Worm (Caenorhabditis elegans) whole organism, L1 larva: ENCODE data around the gene adm-4.

Source experiments
- C04F5.9 ChIP-seq: sonication (generic microtip); optimal IDR thresholded peaks from 2 replicates; lab custom pipeline; 2016; ENCODE audit warnings: missing genetic modification characterization, missing compliant biosample characterization
- C34B4.2 ChIP-seq: sonication (generic microtip); optimal IDR thresholded peaks from 2 replicates; lab custom pipeline; 2017; ENCODE audit warnings: mild to moderate bottlenecking, missing genetic modification characterization, missing compliant biosample characterization
- F16B12.6 ChIP-seq: fragments of 150-350 bp; optimal IDR thresholded peaks from 2 replicates; lab custom pipeline; 2014; ENCODE audit warnings: missing biosample characterization, missing genetic modification characterization
- Y116A8C.19 ChIP-seq: sonication (generic microtip); optimal IDR thresholded peaks from 2 replicates; lab custom pipeline; 2016; ENCODE audit warnings: missing compliant biosample characterization, missing genetic modification characterization, borderline replicate concordance
- alr-1 ChIP-seq: fragments of 200-800 bp; sonication (Bioruptor generic); optimal IDR thresholded peaks from 2 replicates; lab custom pipeline; 2018; ENCODE audit warnings: borderline replicate concordance, mild to moderate bottlenecking, missing genetic modification characterization, missing compliant biosample characterization
- ama-1 ChIP-seq: fragments of 150-350 bp; optimal IDR thresholded peaks from 2 replicates; lab custom pipeline; 2014
- ceh-90 ChIP-seq: sonication (generic microtip); optimal IDR thresholded peaks from 2 replicates; lab custom pipeline; 2016; ENCODE audit warnings: missing genetic modification characterization, missing compliant biosample characterization
- dpl-1 ChIP-seq, 3 experiments: fragments of 150-350 bp in 2 of 3; sonication (generic microtip) in 1 of 3; optimal IDR thresholded peaks; 2 replicates each; lab custom pipeline; 2014 to 2017; ENCODE audit warnings: missing biosample characterization in 3 of 3, missing genetic modification characterization in 3 of 3, missing genetic modification reagents in 3 of 3
- dsc-1 ChIP-seq: sonication (generic microtip); optimal IDR thresholded peaks from 2 replicates; lab custom pipeline; 2016; ENCODE audit warnings: mild to moderate bottlenecking, missing genetic modification characterization, missing compliant biosample characterization
- efl-3 ChIP-seq: fragments of 200-800 bp; sonication (Bioruptor generic); optimal IDR thresholded peaks from 2 replicates; lab custom pipeline; 2018; ENCODE audit warnings: mild to moderate bottlenecking, missing genetic modification characterization, missing compliant biosample characterization
- egl-27 ChIP-seq, 2 experiments: fragments of 150-350 bp in 1 of 2; sonication (generic microtip); optimal IDR thresholded peaks; 3 replicates each; lab custom pipeline; 2017 to 2018; ENCODE audit warnings: missing biosample characterization in 2 of 2, missing genetic modification characterization in 2 of 2, missing genetic modification reagents in 2 of 2
- elt-2 ChIP-seq: sonication (generic microtip); optimal IDR thresholded peaks from 2 replicates; lab custom pipeline; 2016; ENCODE audit warnings: missing genetic modification characterization, mild to moderate bottlenecking, inconsistent platforms, missing compliant biosample characterization, missing genetic modification reagents
- elt-3 ChIP-seq, 6 experiments: fragments of 150-350 bp in 1 of 6; sonication (generic microtip); optimal IDR thresholded peaks; 2 replicates each; lab custom pipeline; 2017 to 2018; ENCODE audit warnings: missing biosample characterization in 6 of 6, missing genetic modification characterization in 6 of 6, inconsistent platforms in 1 of 6
- fkh-10 ChIP-seq: sonication (generic microtip); optimal IDR thresholded peaks from 2 replicates; lab custom pipeline; 2017; ENCODE audit warnings: missing biosample characterization, missing genetic modification reagents, missing genetic modification characterization
- fkh-4 ChIP-seq: sonication (generic microtip); optimal IDR thresholded peaks from 2 replicates; lab custom pipeline; 2016; ENCODE audit warnings: missing compliant biosample characterization, missing genetic modification characterization, borderline replicate concordance
- fos-1 ChIP-seq: fragments of 150-350 bp; optimal IDR thresholded peaks from 2 replicates; lab custom pipeline; 2014; ENCODE audit warnings: missing biosample characterization, missing genetic modification characterization
- irx-1 ChIP-seq: sonication (generic microtip); optimal IDR thresholded peaks from 2 replicates; lab custom pipeline; 2016; ENCODE audit warnings: missing genetic modification characterization, missing compliant biosample characterization
- lin-13 ChIP-seq: fragments of 150-350 bp; optimal IDR thresholded peaks from 2 replicates; lab custom pipeline; 2014; ENCODE audit warnings: missing biosample characterization, missing genetic modification reagents, missing genetic modification characterization
- lin-14 ChIP-seq: fragments of 200-800 bp; sonication (Bioruptor generic); optimal IDR thresholded peaks from 2 replicates; lab custom pipeline; 2018; ENCODE audit warnings: mild to moderate bottlenecking, missing genetic modification characterization, moderate library complexity, missing compliant biosample characterization
- lin-39 ChIP-seq: fragments of 150-350 bp; optimal IDR thresholded peaks from 2 replicates; lab custom pipeline; 2014; ENCODE audit warnings: missing biosample characterization, missing genetic modification reagents, missing genetic modification characterization
- lsy-2 ChIP-seq, 2 experiments: fragments of 150-350 bp; optimal IDR thresholded peaks; 2 replicates each; lab custom pipeline; 2014; ENCODE audit warnings: missing biosample characterization in 2 of 2, missing genetic modification characterization in 2 of 2
- mep-1 ChIP-seq: fragments of 150-350 bp; optimal IDR thresholded peaks from 2 replicates; lab custom pipeline; 2014; ENCODE audit warnings: missing biosample characterization, missing genetic modification characterization
- nhr-28 ChIP-seq: fragments of 150-350 bp; optimal IDR thresholded peaks from 2 replicates; lab custom pipeline; 2014; ENCODE audit warnings: missing biosample characterization, missing genetic modification characterization
- nhr-47 ChIP-seq: sonication (generic microtip); optimal IDR thresholded peaks from 2 replicates; lab custom pipeline; 2016; ENCODE audit warnings: mild to moderate bottlenecking, missing genetic modification characterization, moderate library complexity, missing compliant biosample characterization
- nhr-71 ChIP-seq: sonication (generic microtip); optimal IDR thresholded peaks from 2 replicates; lab custom pipeline; 2016; ENCODE audit warnings: mild to moderate bottlenecking, missing genetic modification characterization, moderate library complexity, missing compliant biosample characterization
- nhr-77 ChIP-seq: fragments of 150-350 bp; optimal IDR thresholded peaks from 2 replicates; lab custom pipeline; 2014; ENCODE audit warnings: missing biosample characterization, missing genetic modification characterization
- nhr-90 ChIP-seq: sonication (generic microtip); optimal IDR thresholded peaks from 2 replicates; lab custom pipeline; 2016; ENCODE audit warnings: mild to moderate bottlenecking, missing genetic modification characterization, missing compliant biosample characterization; ENCODE audit not compliant: poor library complexity
- pax-3 ChIP-seq: fragments of 200-800 bp; sonication (Bioruptor generic); optimal IDR thresholded peaks from 2 replicates; lab custom pipeline; 2018; ENCODE audit warnings: mild to moderate bottlenecking, missing genetic modification characterization, moderate library complexity, missing compliant biosample characterization
- skn-1 ChIP-seq: fragments of 150-350 bp; optimal IDR thresholded peaks from 2 replicates; lab custom pipeline; 2014; ENCODE audit warnings: missing biosample characterization, missing genetic modification characterization
- snpc-4 ChIP-seq: fragments of 150-350 bp; optimal IDR thresholded peaks from 2 replicates; lab custom pipeline; 2014; ENCODE audit warnings: missing biosample characterization, missing genetic modification characterization
- swsn-7 ChIP-seq: sonication (generic microtip); optimal IDR thresholded peaks from 2 replicates; lab custom pipeline; 2016; ENCODE audit warnings: missing genetic modification characterization, missing compliant biosample characterization
- unc-130 ChIP-seq: fragments of 150-350 bp; optimal IDR thresholded peaks from 2 replicates; lab custom pipeline; 2017; ENCODE audit warnings: missing biosample characterization, missing genetic modification characterization, inconsistent platforms
- unc-30 ChIP-seq: sonication (generic microtip); optimal IDR thresholded peaks from 2 replicates; lab custom pipeline; 2017; ENCODE audit warnings: missing biosample characterization, missing genetic modification characterization
- unc-86 ChIP-seq: sonication (generic microtip); optimal IDR thresholded peaks from 2 replicates; lab custom pipeline; 2016; ENCODE audit warnings: missing genetic modification characterization, missing compliant biosample characterization
- unc-98 ChIP-seq: fragments of 200-800 bp; sonication (Bioruptor generic); IDR thresholded peaks from 2 replicates; pipeline ENCODE4 v1.3.6; 2022; ENCODE audit warnings: missing genetic modification characterization, missing compliant biosample characterization
- vab-15 ChIP-seq: sonication (generic microtip); optimal IDR thresholded peaks from 2 replicates; lab custom pipeline; 2017; ENCODE audit warnings: missing genotype, mild to moderate bottlenecking, missing genetic modification characterization, missing compliant biosample characterization
- xbp-1 ChIP-seq: sonication (generic microtip); optimal IDR thresholded peaks from 2 replicates; lab custom pipeline; 2016; ENCODE audit warnings: missing genetic modification characterization, missing compliant biosample characterization
- zag-1 ChIP-seq: fragments of 150-350 bp; optimal IDR thresholded peaks from 2 replicates; lab custom pipeline; 2014; ENCODE audit warnings: missing biosample characterization, missing genetic modification characterization
- ztf-11 ChIP-seq, 2 experiments: sonication (generic microtip); optimal IDR thresholded peaks; 2 replicates each; lab custom pipeline; 2016 to 2017; ENCODE audit warnings: missing genetic modification characterization in 2 of 2, missing biosample characterization in 1 of 2, missing compliant biosample characterization in 1 of 2
- ztf-4 ChIP-seq: fragments of 150-350 bp; optimal IDR thresholded peaks from 2 replicates; lab custom pipeline; 2014; ENCODE audit warnings: missing biosample characterization, missing genetic modification characterization

Gene adm-4

ce11 chrX:7823108-7823704 lies 25.1 kb upstream of the adm-4 start, which contains the start of gene eef-1A.2 (continued):
- TF ChIP-seq swsn-7 (tag; lab: Kevin White, UChicago) (peak; percentile 96), fos-1 (tag; lab: Kevin White, UChicago) (peak; percentile 96), dpl-1 (GFP tag; optimal IDR thresholded peaks at IDR 0.05; lab: Kevin White, UChicago) (peak; percentile 69 to 81 (median 71)), fkh-10 (GFP tag; lab: Kevin White, UChicago) (peak; percentile 98), irx-1 (peak; percentile 86), unc-98 (GFP tag; lab: Robert Waterston, UW) (peak; percentile 61; the same call in 1 of the 2 replicates), lsy-2 (tag; optimal IDR thresholded peaks at IDR 0.05; lab: Kevin White, UChicago) (peak; percentile 89 to 96), vab-15 (tag; lab: Kevin White, UChicago) (peak; percentile 53), snpc-4 (tag; lab: Kevin White, UChicago) (peak; percentile 75), xbp-1 (tag; lab: Kevin White, UChicago) (peak; percentile 95), Y116A8C.19 (tag; lab: Kevin White, UChicago) (no peak), dsc-1 (peak; percentile 97), ama-1 (lab: Kevin White, UChicago) (peak; percentile 74), nhr-28 (tag; lab: Kevin White, UChicago) (peak; percentile 67), unc-130 (tag; lab: Kevin White, UChicago) (peak; percentile 83), pax-3 (tag; lab: Kevin White, UChicago) (peak; percentile 95), ceh-90 (tag; lab: Kevin White, UChicago) (peak; percentile 55), nhr-71 (tag; lab: Kevin White, UChicago) (peak; percentile 98), egl-27 (tag; optimal IDR thresholded peaks at IDR 0.05; lab: Kevin White, UChicago) (peak; percentile 78 to 95), ztf-11 (tag; optimal IDR thresholded peaks at IDR 0.05; lab: Kevin White, UChicago) (peak in 1 of 2 experiments; percentile 80), zag-1 (tag; lab: Kevin White, UChicago) (peak; percentile 71), alr-1 (no peak), F16B12.6 (peak; percentile 63), C04F5.9 (peak; percentile 68), nhr-47 (tag; lab: Kevin White, UChicago) (peak; percentile 97), elt-2 (tag; lab: Kevin White, UChicago) (peak; percentile 86), ztf-4 (tag; lab: Kevin White, UChicago) (peak; percentile 76), fkh-4 (peak; percentile 29), lin-39 (peak; percentile 39), lin-13 (GFP tag; lab: Kevin White, UChicago) (peak; percentile 97), nhr-90 (peak; percentile 93), efl-3 (GFP tag; lab: Kevin White, UChicago) (no peak)

DNA sequence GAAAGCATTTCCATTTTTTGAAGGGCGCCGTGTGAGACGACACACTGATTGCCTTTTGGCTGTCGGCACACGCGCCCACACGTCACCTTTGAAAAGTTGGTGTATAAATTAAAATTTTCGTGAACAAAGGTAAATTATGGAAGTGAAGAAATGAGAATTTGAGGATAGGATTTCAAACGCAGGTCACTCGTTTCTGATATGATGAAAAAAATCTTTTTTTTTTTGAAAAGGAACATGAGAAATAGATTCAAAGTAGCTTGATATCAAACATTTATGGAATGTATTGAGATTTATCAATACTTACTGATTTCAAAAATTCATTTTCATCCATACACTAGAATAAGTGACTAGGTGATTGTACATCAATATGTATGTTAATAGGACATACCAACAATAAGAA lies 19.5 kb upstream of the adm-4 start:
- TF ChIP-seq lsy-2 (tag; optimal IDR thresholded peaks at IDR 0.05; lab: Kevin White, UChicago) (no peak), lin-14 (GFP tag; lab: Kevin White, UChicago) (peak; percentile 9)
- TF ChIP-seq, all 84 proteins: peak for 1

DNA sequence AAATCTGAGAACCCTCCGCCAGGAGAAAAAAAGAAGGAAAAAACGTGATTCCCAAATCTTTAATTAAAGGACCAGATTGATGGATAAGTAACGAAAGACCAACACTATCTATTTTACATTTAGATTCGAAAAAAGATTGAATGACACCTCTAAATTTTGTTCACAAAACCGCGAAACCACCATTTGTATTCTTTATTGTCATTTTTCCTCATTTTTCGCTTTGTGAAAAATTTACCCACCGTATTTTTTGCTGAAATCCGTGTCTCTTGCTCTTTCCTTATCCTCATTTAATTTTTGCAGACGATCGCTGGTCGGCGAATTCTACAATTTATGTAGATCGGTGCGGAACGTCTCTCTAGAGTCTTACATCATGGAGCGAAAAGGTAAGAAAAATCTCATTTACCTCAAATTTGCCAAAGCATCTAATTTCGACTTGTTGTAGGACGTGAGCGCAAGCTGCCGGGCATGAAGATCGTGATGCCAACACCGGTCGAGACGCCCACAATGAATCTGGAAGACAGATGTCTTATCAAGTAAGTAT lies 18.4 kb upstream of the adm-4 start, which contains the start of the genes sek-1 and R03G5.6:
TSS of gene sek-1 (plus strand) at position 301 of the 541 bp plus-strand sequence.
TSS of gene R03G5.6 (minus strand) at position 491 of the 541 bp plus-strand sequence.
- no peak for TF ChIP-seq ama-1 (lab: Kevin White, UChicago)
- TF ChIP-seq mep-1, result no peak
- no peak for TF ChIP-seq unc-30 (tag; lab: Kevin White, UChicago)
- no peak for TF ChIP-seq nhr-28 (tag; lab: Kevin White, UChicago)

DNA sequence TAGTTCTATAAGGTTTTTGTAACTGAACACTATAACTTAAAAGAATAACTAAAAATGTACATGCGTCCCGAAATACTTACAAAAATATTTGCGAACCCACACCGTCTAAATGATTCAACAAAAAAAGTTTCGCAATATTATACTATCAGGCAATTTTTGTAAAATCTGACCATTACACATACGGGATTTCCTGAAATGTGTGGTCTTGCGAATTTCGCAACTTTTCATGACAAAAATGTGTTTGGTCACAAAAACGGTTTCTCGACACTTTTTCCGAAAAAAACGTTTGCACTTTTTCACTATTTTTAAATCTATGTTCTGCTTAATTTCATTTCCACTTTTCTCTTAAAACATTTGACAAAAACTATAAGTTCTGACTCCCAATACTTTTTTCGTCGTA lies 17.1 kb upstream of the adm-4 start:
- TF ChIP-seq unc-86 (tag; lab: Kevin White, UChicago) (no peak), skn-1 (tag; lab: Kevin White, UChicago) (peak; percentile 75), C34B4.2 (tag; lab: Kevin White, UChicago) (no peak), nhr-28 (tag; lab: Kevin White, UChicago) (no peak), nhr-77 (no peak), elt-3 (tag; optimal IDR thresholded peaks at IDR 0.05; lab: Kevin White, UChicago) (peak in 1 of 6 experiments; percentile 1)
- TF ChIP-seq, all 84 proteins: peak for 2
